Worm (Caenorhabditis elegans) whole organism, L4 larva: ENCODE measurements around the gene msp-78.

Experiments used
- D1046.2 ChIP-seq: fragments of 200-800 bp; sonication (Bioruptor generic); IDR thresholded peaks from 2 replicates; pipeline ENCODE4 v1.3.6; 2022; ENCODE audit warnings: missing genetic modification characterization, missing compliant biosample characterization
- T20F7.1 ChIP-seq: fragments of 200-800 bp; sonication (Bioruptor generic); optimal IDR thresholded peaks from 2 replicates; lab custom pipeline; 2018; ENCODE audit warnings: mild to moderate bottlenecking, missing genetic modification characterization, missing compliant biosample characterization
- Y75B8A.6 ChIP-seq: fragments of 200-800 bp; sonication (Bioruptor generic); IDR thresholded peaks from 2 replicates; pipeline ENCODE4 v1.3.6; 2022; ENCODE audit warnings: missing genetic modification reagents, missing genetic modification characterization, missing compliant biosample characterization
- ZK337.2 ChIP-seq: fragments of 200-800 bp; sonication (Bioruptor generic); IDR thresholded peaks from 2 replicates; pipeline ENCODE4 v1.3.6; 2022; ENCODE audit warnings: missing genetic modification reagents, missing genetic modification characterization, missing compliant biosample characterization
- ZK546.5 ChIP-seq, 2 experiments: sonication (generic microtip); optimal IDR thresholded peaks; 2 replicates each; lab custom pipeline; 2017; ENCODE audit warnings: missing biosample characterization in 2 of 2, missing genetic modification characterization in 2 of 2
- aha-1 ChIP-seq: fragments of 150-350 bp; peaks from one replicate; lab custom pipeline; 2014; ENCODE audit warnings: missing biosample characterization, missing genetic modification characterization
- ceh-20 ChIP-seq: fragments of 200-800 bp; sonication (Bioruptor generic); IDR thresholded peaks from 2 replicates; pipeline ENCODE4 v1.3.6; 2022; ENCODE audit warnings: missing genetic modification reagents, missing genetic modification characterization, missing compliant biosample characterization
- ceh-28 ChIP-seq: fragments of 150-350 bp; optimal IDR thresholded peaks from 2 replicates; lab custom pipeline; 2014; ENCODE audit warnings: missing biosample characterization, missing genetic modification reagents, missing genetic modification characterization
- cey-2 ChIP-seq: sonication (generic microtip); optimal IDR thresholded peaks from 3 replicates; lab custom pipeline; 2017; ENCODE audit warnings: missing genetic modification characterization, mild to moderate bottlenecking, missing compliant biosample characterization, antibody characterized with exemption, borderline replicate concordance; ENCODE audit not compliant: insufficient read depth
- ctbp-1 ChIP-seq: fragments of 200-800 bp; sonication (Bioruptor generic); IDR thresholded peaks from 2 replicates; pipeline ENCODE4 v1.3.6; 2022; ENCODE audit warnings: missing genetic modification reagents, missing genetic modification characterization, missing compliant biosample characterization
- daf-12 ChIP-seq: fragments of 150-350 bp; optimal IDR thresholded peaks from 2 replicates; lab custom pipeline; 2014; ENCODE audit warnings: missing biosample characterization, missing genetic modification reagents, missing genetic modification characterization
- daf-19 ChIP-seq: fragments of 200-800 bp; sonication (Bioruptor generic); conservative IDR thresholded peaks from 2 replicates; pipeline ENCODE4 v1.3.6; 2022; ENCODE audit warnings: missing genetic modification characterization, missing compliant biosample characterization
- daf-8 ChIP-seq: fragments of 200-800 bp; sonication (Bioruptor generic); IDR thresholded peaks from 2 replicates; pipeline ENCODE4 v1.3.6; 2022; ENCODE audit warnings: missing genetic modification characterization, missing compliant biosample characterization
- dmd-9 ChIP-seq: fragments of 200-800 bp; sonication (Bioruptor generic); IDR thresholded peaks from 2 replicates; pipeline ENCODE4 v1.3.6; 2022; ENCODE audit warnings: missing genetic modification reagents, missing genetic modification characterization, missing compliant biosample characterization
- dpl-1 ChIP-seq: fragments of 150-350 bp; optimal IDR thresholded peaks from 2 replicates; lab custom pipeline; 2014; ENCODE audit warnings: missing biosample characterization, missing genetic modification reagents, missing genetic modification characterization
- dve-1 ChIP-seq: sonication (generic microtip); optimal IDR thresholded peaks from 2 replicates; lab custom pipeline; 2017; ENCODE audit warnings: antibody characterized with exemption, mild to moderate bottlenecking, missing genetic modification characterization, missing compliant biosample characterization; ENCODE audit not compliant: insufficient read depth
- egl-27 ChIP-seq: sonication (generic microtip); optimal IDR thresholded peaks from 3 replicates; lab custom pipeline; 2017; ENCODE audit warnings: missing biosample characterization, missing genetic modification reagents, missing genetic modification characterization
- fos-1 ChIP-seq: fragments of 150-350 bp; optimal IDR thresholded peaks from 2 replicates; lab custom pipeline; 2014; ENCODE audit warnings: missing biosample characterization, missing genetic modification characterization
- hif-1 ChIP-seq, 2 experiments: sonication (generic microtip); optimal IDR thresholded peaks; 2 replicates each; lab custom pipeline; 2016 to 2017; ENCODE audit warnings: missing compliant biosample characterization in 2 of 2, missing genetic modification characterization in 2 of 2, missing genetic modification reagents in 2 of 2, missing genotype in 2 of 2, mild to moderate bottlenecking in 1 of 2
- hlh-11 ChIP-seq: fragments of 200-800 bp; sonication (Bioruptor generic); optimal IDR thresholded peaks from 2 replicates; lab custom pipeline; 2018; ENCODE audit warnings: mild to moderate bottlenecking, missing genetic modification characterization, missing compliant biosample characterization
- hmg-1.1 ChIP-seq: fragments of 200-800 bp; sonication (Bioruptor generic); IDR thresholded peaks from 2 replicates; pipeline ENCODE4 v1.3.6; 2022; ENCODE audit warnings: missing genetic modification reagents, missing genetic modification characterization, missing compliant biosample characterization
- lim-7 ChIP-seq: fragments of 200-800 bp; sonication (Bioruptor generic); IDR thresholded peaks from 2 replicates; pipeline ENCODE4 v1.3.6; 2022; ENCODE audit warnings: missing genetic modification characterization, missing compliant biosample characterization
- lin-1 ChIP-seq: fragments of 200-800 bp; sonication (Bioruptor generic); IDR thresholded peaks from 2 replicates; pipeline ENCODE4 v1.3.6; 2022; ENCODE audit warnings: missing genetic modification reagents, missing genetic modification characterization, missing compliant biosample characterization
- lin-29 ChIP-seq: fragments of 200-800 bp; sonication (Bioruptor generic); IDR thresholded peaks from 2 replicates; pipeline ENCODE4 v1.3.6; 2022; ENCODE audit warnings: missing genetic modification reagents, missing genetic modification characterization, missing compliant biosample characterization
- lin-38 ChIP-seq: fragments of 200-800 bp; sonication (Bioruptor generic); IDR thresholded peaks from 2 replicates; pipeline ENCODE4 v1.3.6; 2022; ENCODE audit warnings: missing genetic modification reagents, missing genetic modification characterization, missing compliant biosample characterization
- lin-39 ChIP-seq: fragments of 150-350 bp; optimal IDR thresholded peaks from 2 replicates; lab custom pipeline; 2014; ENCODE audit warnings: missing biosample characterization, missing genetic modification reagents, missing genetic modification characterization
- lir-3 ChIP-seq: sonication (generic microtip); optimal IDR thresholded peaks from 2 replicates; lab custom pipeline; 2016; ENCODE audit warnings: mild to moderate bottlenecking, missing genetic modification characterization, missing compliant biosample characterization
- lsy-2 ChIP-seq, 2 experiments: fragments of 150-350 bp in 1 of 2; sonication (generic microtip) in 1 of 2; optimal IDR thresholded peaks; 2 replicates each; lab custom pipeline; 2014 to 2017; ENCODE audit warnings: missing biosample characterization in 2 of 2, missing genetic modification characterization in 2 of 2
- madf-9 ChIP-seq: fragments of 200-800 bp; sonication (Bioruptor generic); conservative IDR thresholded peaks from 2 replicates; pipeline ENCODE4 v1.3.6; 2022; ENCODE audit warnings: missing genetic modification reagents, missing genetic modification characterization, missing compliant biosample characterization
- mdt-29 ChIP-seq: fragments of 200-800 bp; sonication (Bioruptor generic); IDR thresholded peaks from 2 replicates; pipeline ENCODE4 v1.3.6; 2022; ENCODE audit warnings: missing genetic modification reagents, missing genetic modification characterization, missing compliant biosample characterization
- mep-1 ChIP-seq: fragments of 150-350 bp; sonication (generic microtip); optimal IDR thresholded peaks from 3 replicates; lab custom pipeline; 2014; ENCODE audit warnings: missing biosample characterization, missing genetic modification characterization
- mxl-3 ChIP-seq: fragments of 200-800 bp; sonication (Bioruptor generic); optimal IDR thresholded peaks from 2 replicates; lab custom pipeline; 2018; ENCODE audit warnings: mild to moderate bottlenecking, missing genetic modification characterization, missing compliant biosample characterization
- nhr-10 ChIP-seq: fragments of 150-350 bp; optimal IDR thresholded peaks from 2 replicates; lab custom pipeline; 2014; ENCODE audit warnings: missing biosample characterization, missing genetic modification characterization
- nhr-11 ChIP-seq: fragments of 150-350 bp; optimal IDR thresholded peaks from 2 replicates; lab custom pipeline; 2014; ENCODE audit warnings: missing biosample characterization, missing genetic modification characterization
- nhr-28 ChIP-seq: fragments of 150-350 bp; optimal IDR thresholded peaks from 2 replicates; lab custom pipeline; 2014; ENCODE audit warnings: missing biosample characterization, missing genetic modification characterization
- nhr-48 ChIP-seq: sonication (generic microtip); optimal IDR thresholded peaks from 2 replicates; lab custom pipeline; 2016; ENCODE audit warnings: mild to moderate bottlenecking, missing genetic modification characterization, missing compliant biosample characterization
- nhr-6 ChIP-seq: fragments of 150-350 bp; optimal IDR thresholded peaks from 2 replicates; lab custom pipeline; 2014; ENCODE audit warnings: missing biosample characterization, missing genetic modification characterization
- pha-4 ChIP-seq, 2 experiments: fragments of 150-350 bp in 1 of 2; fragments of 200-800 bp in 1 of 2; sonication (Bioruptor generic) in 1 of 2; IDR thresholded peaks in 1 of 2; optimal IDR thresholded peaks in 1 of 2; 2 replicates each; pipeline versions ENCODE4 v1.3.6 to Lab custom; 2014 to 2022; ENCODE audit warnings: missing genetic modification characterization in 2 of 2, missing genetic modification reagents in 2 of 2, missing biosample characterization in 1 of 2, missing compliant biosample characterization in 1 of 2
- php-3 ChIP-seq: fragments of 200-800 bp; sonication (Bioruptor generic); IDR thresholded peaks from 2 replicates; pipeline ENCODE4 v1.3.6; 2022; ENCODE audit warnings: missing genetic modification reagents, missing genetic modification characterization, missing compliant biosample characterization
- pqm-1 ChIP-seq: sonication (generic microtip); optimal IDR thresholded peaks from 2 replicates; lab custom pipeline; 2017; ENCODE audit warnings: missing biosample characterization, missing genetic modification characterization
- saeg-2 ChIP-seq: fragments of 200-800 bp; sonication (Bioruptor generic); IDR thresholded peaks from 2 replicates; pipeline ENCODE4 v1.3.6; 2022; ENCODE audit warnings: missing genetic modification reagents, missing genetic modification characterization, missing compliant biosample characterization
- sdz-12 ChIP-seq: fragments of 200-800 bp; sonication (Bioruptor generic); optimal IDR thresholded peaks from 2 replicates; lab custom pipeline; 2018; ENCODE audit warnings: mild to moderate bottlenecking, missing genetic modification characterization, missing compliant biosample characterization
- set-16 ChIP-seq: fragments of 200-800 bp; sonication (Bioruptor generic); IDR thresholded peaks from 2 replicates; pipeline ENCODE4 v1.3.6; 2022; ENCODE audit warnings: missing genetic modification reagents, missing genetic modification characterization, missing compliant biosample characterization
- spr-3 ChIP-seq: fragments of 200-800 bp; sonication (Bioruptor generic); optimal IDR thresholded peaks from 2 replicates; lab custom pipeline; 2018; ENCODE audit warnings: mild to moderate bottlenecking, missing genetic modification characterization, missing compliant biosample characterization
- unc-130 ChIP-seq: sonication (generic microtip); optimal IDR thresholded peaks from 2 replicates; lab custom pipeline; 2016; ENCODE audit warnings: missing genetic modification reagents, missing genetic modification characterization, missing compliant biosample characterization
- zag-1 ChIP-seq: fragments of 150-350 bp; optimal IDR thresholded peaks from 2 replicates; lab custom pipeline; 2014; ENCODE audit warnings: missing biosample characterization, missing genetic modification characterization
- zfp-2 ChIP-seq: sonication (generic microtip); optimal IDR thresholded peaks from 2 replicates; lab custom pipeline; 2016; ENCODE audit warnings: mild to moderate bottlenecking, missing genetic modification characterization, missing compliant biosample characterization
- zfp-3 ChIP-seq: fragments of 200-800 bp; sonication (Bioruptor generic); conservative IDR thresholded peaks from 2 replicates; pipeline ENCODE4 v1.3.6; 2022; ENCODE audit warnings: missing genetic modification reagents, missing genetic modification characterization, missing compliant biosample characterization
- zip-11 ChIP-seq: fragments of 200-800 bp; sonication (Bioruptor generic); IDR thresholded peaks from 2 replicates; pipeline ENCODE4 v1.3.6; 2022; ENCODE audit warnings: missing genetic modification characterization, missing compliant biosample characterization
- zip-2 ChIP-seq: fragments of 150-350 bp; optimal IDR thresholded peaks from 2 replicates; lab custom pipeline; 2014; ENCODE audit warnings: missing biosample characterization, missing genetic modification characterization
- ztf-11 ChIP-seq: fragments of 150-350 bp; optimal IDR thresholded peaks from 2 replicates; lab custom pipeline; 2014; ENCODE audit warnings: missing biosample characterization, missing genetic modification characterization
- ztf-7 ChIP-seq: fragments of 150-350 bp; optimal IDR thresholded peaks from 2 replicates; lab custom pipeline; 2014; ENCODE audit warnings: missing biosample characterization, missing genetic modification characterization

Gene msp-78

DNA sequence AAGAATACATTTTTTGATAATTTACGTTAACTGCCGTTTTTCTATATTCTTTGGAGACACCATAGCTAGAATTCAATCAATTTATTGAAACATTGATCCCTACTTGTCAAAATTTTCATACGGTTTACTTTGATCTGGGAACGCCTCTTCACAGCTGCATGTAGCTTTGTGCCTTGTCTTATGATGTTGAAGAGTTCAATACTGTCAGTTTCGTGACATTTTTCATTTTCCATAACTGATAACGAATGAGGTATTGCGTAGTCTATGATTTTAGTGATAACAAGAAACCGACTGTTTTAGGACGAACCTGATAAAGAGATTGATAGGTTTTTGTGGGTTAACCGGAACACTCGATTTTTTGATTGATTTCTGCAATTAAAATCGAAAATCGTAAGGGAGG is 31.6 kb downstream of the msp-78 start (continued):
- TF ChIP-seq lsy-2 (tag; optimal IDR thresholded peaks at IDR 0.05; lab: Kevin White, UChicago) (peak in 1 of 2 experiments; percentile 70), set-16 (GFP tag; lab: Robert Waterston, UW) (no peak), lin-1 (peak; percentile 95), sdz-12 (GFP tag; lab: Kevin White, UChicago) (no peak), ZK546.5 (tag; optimal IDR thresholded peaks at IDR 0.05; lab: Kevin White, UChicago) (no peak), aha-1 (tag; lab: Kevin White, UChicago) (peak; percentile 83), ZK337.2 (GFP tag; lab: Robert Waterston, UW) (no peak), lin-29 (GFP tag; lab: Robert Waterston, UW) (no peak), nhr-28 (tag; lab: Kevin White, UChicago) (peak; percentile 98), T20F7.1 (peak; percentile 53), nhr-48 (tag; lab: Kevin White, UChicago) (peak; percentile 78), mep-1 (peak; percentile 40), dpl-1 (GFP tag; lab: Kevin White, UChicago) (no peak), cey-2 (tag; lab: Kevin White, UChicago) (no peak), unc-130 (GFP tag; lab: Kevin White, UChicago) (no peak), pqm-1 (tag; lab: Kevin White, UChicago) (peak; percentile 98), fos-1 (tag; lab: Kevin White, UChicago) (no peak), php-3 (GFP tag; lab: Robert Waterston, UW) (peak; percentile 99), saeg-2 (GFP tag; lab: Robert Waterston, UW) (no peak), mxl-3 (peak; percentile 28), mdt-29 (GFP tag; lab: Robert Waterston, UW) (peak; percentile 70), ztf-11 (tag; lab: Kevin White, UChicago) (no peak), lin-38 (GFP tag; lab: Robert Waterston, UW) (no peak), dve-1 (tag; lab: Kevin White, UChicago) (peak; percentile 93), ztf-7 (no peak), madf-9 (no peak), ctbp-1 (no peak), nhr-11 (tag; lab: Kevin White, UChicago) (no peak), dmd-9 (GFP tag; lab: Robert Waterston, UW) (no peak), ceh-20 (GFP tag; lab: Robert Waterston, UW) (peak; percentile 85), D1046.2 (GFP tag; lab: Robert Waterston, UW) (no peak), hif-1 (tag; optimal IDR thresholded peaks at IDR 0.05; lab: Kevin White, UChicago) (peak; percentile 24 to 79), zip-2 (tag; lab: Kevin White, UChicago) (no peak), zfp-2 (tag; lab: Kevin White, UChicago) (no peak), daf-12 (tag; lab: Kevin White, UChicago) (no peak), pha-4 (GFP tag; IDR thresholded peaks at IDR 0.05; lab: Robert Waterston, UW) (peak; percentile 36; the same call in 1 of the 2 replicates), pha-4 (tag; optimal IDR thresholded peaks at IDR 0.05; lab: Kevin White, UChicago) (no peak), zip-11 (no peak), lir-3 (no peak), lim-7 (GFP tag; lab: Robert Waterston, UW) (no peak), ceh-28 (tag; lab: Kevin White, UChicago) (no peak), daf-8 (GFP tag; lab: Robert Waterston, UW) (no peak), zfp-3 (GFP tag; lab: Robert Waterston, UW) (0 out of 2 replicates have a peak, but pooled peaks have one; percentile 33), Y75B8A.6 (GFP tag; lab: Robert Waterston, UW) (no peak), nhr-6 (tag; lab: Kevin White, UChicago) (no peak), zag-1 (no peak), lin-39 (tag; lab: Kevin White, UChicago) (no peak), egl-27 (no peak), nhr-10 (tag; lab: Kevin White, UChicago) (peak; percentile 64), spr-3 (GFP tag; lab: Kevin White, UChicago) (no peak), hlh-11 (tag; lab: Kevin White, UChicago) (peak; percentile 96), daf-19 (GFP tag; lab: Robert Waterston, UW) (no peak), hmg-1.1 (GFP tag; lab: Robert Waterston, UW) (no peak)
